Fruit fly (Drosophila melanogaster) whole organism: ENCODE data around the gene CG4570.

Source experiments
- CG8478 ChIP-seq: fragments of >200 bp; optimal IDR thresholded peaks from 2 replicates; lab custom pipeline; 2018; ENCODE audit warnings: inconsistent platforms
- Dll ChIP-seq: fragments of >200 bp; optimal IDR thresholded peaks from 2 replicates; lab custom pipeline; 2017
- EcR ChIP-seq, 2 experiments: fragments of >200 bp; optimal IDR thresholded peaks; 2 replicates each; lab custom pipeline; 2017; ENCODE audit warnings: missing biosample characterization in 2 of 2, missing genetic modification characterization in 2 of 2, missing genetic modification reagents in 2 of 2
- pan ChIP-seq: fragments of >200 bp; optimal IDR thresholded peaks from 2 replicates; lab custom pipeline; 2017
- psq ChIP-seq: fragments of >200 bp; optimal IDR thresholded peaks from 2 replicates; lab custom pipeline; 2017
- usp ChIP-seq: fragments of >200 bp; optimal IDR thresholded peaks from 2 replicates; lab custom pipeline; 2017; ENCODE audit warnings: missing biosample characterization, missing genetic modification characterization, mixed read lengths

DNA sequence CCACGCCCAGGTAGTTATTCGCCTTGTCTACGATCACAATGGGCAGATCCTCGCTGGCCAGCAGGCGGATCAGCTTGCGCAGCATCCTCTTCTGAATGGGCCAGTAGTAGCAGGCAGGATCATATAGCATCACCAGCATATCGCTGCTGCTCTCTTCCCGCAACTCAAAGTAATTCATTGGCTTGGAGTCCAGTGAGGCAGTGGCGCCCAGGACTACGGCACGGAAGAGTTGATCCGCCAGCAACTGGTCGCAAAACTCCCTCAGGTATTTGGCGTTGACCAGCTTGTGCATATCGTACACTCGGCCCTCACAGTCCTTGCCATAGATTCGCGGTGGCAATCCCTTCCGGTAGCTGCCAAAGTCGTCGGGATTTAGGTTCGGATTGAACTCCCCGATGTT, 22.0 kb downstream of the CG4570 start:
- TF ChIP-seq EcR (GFP tag; optimal IDR thresholded peaks at IDR 0.05; lab: Kevin White, UChicago) (no peak), pan (lab: Kevin White, UChicago) (no peak), psq (lab: Kevin White, UChicago) (no peak), usp (GFP tag; lab: Kevin White, UChicago) (no peak), CG8478 (lab: Kevin White, UChicago) (no peak), Dll (lab: Kevin White, UChicago) (no peak)
